Worm (Caenorhabditis elegans) whole organism, L3 larva: ENCODE data around the gene ttm-2.

ENCODE experiments used
- R02D3.7 ChIP-seq: fragments of 150-350 bp; optimal IDR thresholded peaks from 2 replicates; lab custom pipeline; 2014; ENCODE audit warnings: missing biosample characterization, missing genetic modification characterization
- ZK546.5 ChIP-seq: sonication (generic microtip); optimal IDR thresholded peaks from 2 replicates; lab custom pipeline; 2017; ENCODE audit warnings: missing biosample characterization, missing genetic modification characterization
- aly-2 ChIP-seq: fragments of 150-350 bp; optimal IDR thresholded peaks from 2 replicates; lab custom pipeline; 2014; ENCODE audit warnings: missing biosample characterization, missing genetic modification characterization
- ama-1 ChIP-seq: fragments of 150-350 bp; optimal IDR thresholded peaks from 2 replicates; lab custom pipeline; 2018
- ceh-16 ChIP-seq: sonication (generic microtip); optimal IDR thresholded peaks from 2 replicates; lab custom pipeline; 2017; ENCODE audit warnings: missing biosample characterization, missing genetic modification characterization
- ceh-28 ChIP-seq: fragments of 150-350 bp; optimal IDR thresholded peaks from 2 replicates; lab custom pipeline; 2014; ENCODE audit warnings: missing biosample characterization, missing genetic modification reagents, missing genetic modification characterization
- ceh-82 ChIP-seq: fragments of 150-350 bp; optimal IDR thresholded peaks from 2 replicates; lab custom pipeline; 2014; ENCODE audit warnings: missing biosample characterization, missing genetic modification characterization
- ceh-9 ChIP-seq: sonication (generic microtip); optimal IDR thresholded peaks from 2 replicates; lab custom pipeline; 2018; ENCODE audit warnings: missing biosample characterization, missing genetic modification characterization
- daf-12 ChIP-seq: fragments of 150-350 bp; optimal IDR thresholded peaks from 2 replicates; lab custom pipeline; 2014; ENCODE audit warnings: missing biosample characterization, missing genetic modification reagents, missing genetic modification characterization
- egl-5 ChIP-seq: fragments of 150-350 bp; optimal IDR thresholded peaks from 2 replicates; lab custom pipeline; 2017; ENCODE audit warnings: missing biosample characterization, missing genetic modification reagents, missing genetic modification characterization, inconsistent platforms
- elt-1 ChIP-seq: fragments of 150-350 bp; optimal IDR thresholded peaks from 2 replicates; lab custom pipeline; 2014; ENCODE audit warnings: missing biosample characterization, missing genetic modification characterization
- elt-2 ChIP-seq: sonication (generic microtip); optimal IDR thresholded peaks from 2 replicates; lab custom pipeline; 2016; ENCODE audit warnings: missing genetic modification reagents, mild to moderate bottlenecking, missing genetic modification characterization, missing compliant biosample characterization
- elt-3 ChIP-seq, 3 experiments: fragments of 150-350 bp in 1 of 3; sonication (generic microtip) in 2 of 3; optimal IDR thresholded peaks; 2 replicates in 2 of 3; 4 replicates in 1 of 3; lab custom pipeline; 2014 to 2017; ENCODE audit warnings: missing biosample characterization in 3 of 3, missing genetic modification characterization in 3 of 3
- eor-1 ChIP-seq, 2 experiments: fragments of 150-350 bp; optimal IDR thresholded peaks; 2 replicates each; lab custom pipeline; 2014 to 2018; ENCODE audit warnings: missing biosample characterization in 2 of 2, missing genetic modification characterization in 2 of 2
- fkh-10 ChIP-seq: sonication (generic microtip); optimal IDR thresholded peaks from 2 replicates; lab custom pipeline; 2017; ENCODE audit warnings: missing biosample characterization, missing genetic modification reagents, missing genetic modification characterization
- fkh-2 ChIP-seq: fragments of 150-350 bp; optimal IDR thresholded peaks from 2 replicates; lab custom pipeline; 2014; ENCODE audit warnings: missing biosample characterization, missing genetic modification reagents, missing genetic modification characterization
- hmg-11 ChIP-seq: sonication (generic microtip); optimal IDR thresholded peaks from 2 replicates; lab custom pipeline; 2016; ENCODE audit warnings: missing genetic modification characterization, missing compliant biosample characterization
- jun-1 ChIP-seq: fragments of 150-350 bp; optimal IDR thresholded peaks from 2 replicates; lab custom pipeline; 2014; ENCODE audit warnings: missing biosample characterization, missing genetic modification reagents, missing genetic modification characterization
- lin-15B ChIP-seq: fragments of 150-350 bp; optimal IDR thresholded peaks from 2 replicates; lab custom pipeline; 2014; ENCODE audit warnings: missing biosample characterization, missing genetic modification characterization
- lsy-12 ChIP-seq: sonication (generic microtip); optimal IDR thresholded peaks from 2 replicates; lab custom pipeline; 2016; ENCODE audit warnings: mild to moderate bottlenecking, missing genetic modification characterization, missing compliant biosample characterization
- mdl-1 ChIP-seq: fragments of 150-350 bp; optimal IDR thresholded peaks from 2 replicates; lab custom pipeline; 2014; ENCODE audit warnings: missing biosample characterization, missing genetic modification characterization
- mml-1 ChIP-seq: fragments of 150-350 bp; sonication (generic microtip); optimal IDR thresholded peaks from 3 replicates; lab custom pipeline; 2014; ENCODE audit warnings: missing biosample characterization, missing genetic modification characterization
- nfya-1 ChIP-seq: sonication (generic microtip); optimal IDR thresholded peaks from 2 replicates; lab custom pipeline; 2017; ENCODE audit warnings: missing genetic modification characterization, mild to moderate bottlenecking, missing compliant biosample characterization, antibody characterized with exemption, moderate library complexity; ENCODE audit not compliant: insufficient read depth
- nhr-11 ChIP-seq: fragments of 150-350 bp; optimal IDR thresholded peaks from 2 replicates; lab custom pipeline; 2014; ENCODE audit warnings: missing biosample characterization, missing genetic modification characterization
- nhr-12 ChIP-seq: fragments of 150-350 bp; optimal IDR thresholded peaks from 2 replicates; lab custom pipeline; 2014; ENCODE audit warnings: missing biosample characterization, missing genetic modification characterization
- nhr-23 ChIP-seq: fragments of 150-350 bp; optimal IDR thresholded peaks from 2 replicates; lab custom pipeline; 2014; ENCODE audit warnings: missing biosample characterization, missing genetic modification reagents, missing genetic modification characterization
- nhr-237 ChIP-seq: fragments of 150-350 bp; optimal IDR thresholded peaks from 2 replicates; lab custom pipeline; 2014; ENCODE audit warnings: missing biosample characterization, missing genetic modification characterization
- nhr-25 ChIP-seq: sonication (generic microtip); optimal IDR thresholded peaks from 2 replicates; lab custom pipeline; 2017; ENCODE audit warnings: missing biosample characterization, missing genetic modification characterization
- nhr-28 ChIP-seq: fragments of 150-350 bp; optimal IDR thresholded peaks from 2 replicates; lab custom pipeline; 2014; ENCODE audit warnings: missing biosample characterization, missing genetic modification characterization
- nhr-43 ChIP-seq: sonication (generic microtip); optimal IDR thresholded peaks from 2 replicates; lab custom pipeline; 2016; ENCODE audit warnings: mild to moderate bottlenecking, missing genetic modification characterization, missing compliant biosample characterization; ENCODE audit not compliant: poor library complexity, severe bottlenecking
- nhr-67 ChIP-seq: fragments of 150-350 bp; optimal IDR thresholded peaks from 2 replicates; lab custom pipeline; 2014; ENCODE audit warnings: missing biosample characterization, missing genetic modification characterization
- nhr-76 ChIP-seq: fragments of 150-350 bp; sonication (generic microtip); optimal IDR thresholded peaks from 5 replicates; lab custom pipeline; 2014; ENCODE audit warnings: missing biosample characterization, missing genetic modification characterization
- nhr-77 ChIP-seq: fragments of 150-350 bp; optimal IDR thresholded peaks from 2 replicates; lab custom pipeline; 2014; ENCODE audit warnings: missing biosample characterization, missing genetic modification characterization
- pha-4 ChIP-seq: fragments of 150-350 bp; optimal IDR thresholded peaks from 2 replicates; lab custom pipeline; 2014; ENCODE audit warnings: missing biosample characterization, missing genetic modification reagents, missing genetic modification characterization
- pqm-1 ChIP-seq: fragments of 150-350 bp; optimal IDR thresholded peaks from 2 replicates; lab custom pipeline; 2017; ENCODE audit warnings: missing biosample characterization, missing genetic modification characterization, inconsistent platforms
- sea-2 ChIP-seq: fragments of 150-350 bp; sonication (generic microtip); optimal IDR thresholded peaks from 4 replicates; lab custom pipeline; 2014; ENCODE audit warnings: missing biosample characterization, missing genetic modification reagents, missing genetic modification characterization
- skn-1 ChIP-seq: fragments of 150-350 bp; optimal IDR thresholded peaks from 2 replicates; lab custom pipeline; 2014; ENCODE audit warnings: missing biosample characterization, missing genetic modification characterization
- tbx-2 ChIP-seq: sonication (generic microtip); optimal IDR thresholded peaks from 2 replicates; lab custom pipeline; 2016; ENCODE audit warnings: mild to moderate bottlenecking, missing genetic modification characterization, missing compliant biosample characterization
- unc-39 ChIP-seq: sonication (generic microtip); optimal IDR thresholded peaks from 4 replicates; lab custom pipeline; 2017; ENCODE audit warnings: missing biosample characterization, missing genetic modification characterization
- zag-1 ChIP-seq: fragments of 150-350 bp; optimal IDR thresholded peaks from 2 replicates; lab custom pipeline; 2014; ENCODE audit warnings: missing biosample characterization, missing genetic modification characterization
- ztf-11 ChIP-seq: fragments of 150-350 bp; optimal IDR thresholded peaks from 2 replicates; lab custom pipeline; 2014; ENCODE audit warnings: missing biosample characterization, missing genetic modification characterization
- ztf-4 ChIP-seq: fragments of 150-350 bp; optimal IDR thresholded peaks from 2 replicates; lab custom pipeline; 2014; ENCODE audit warnings: missing biosample characterization, missing genetic modification characterization

The ttm-2 gene

ce11 chrII:4791272-4791671, 25.1 kb upstream of the ttm-2 start, which contains the start of gene F26G1.1:
F26G1.1 (plus strand) TSS chrII:4791618.
- no peak for TF ChIP-seq tbx-2 (tag; lab: Kevin White, UChicago)
- no peak for TF ChIP-seq nhr-67
- no peak for TF ChIP-seq mml-1 (tag; lab: Kevin White, UChicago)
- peak; percentile 36 for TF ChIP-seq lin-15B (tag; lab: Kevin White, UChicago)
- TF ChIP-seq aly-2 (tag; lab: Kevin White, UChicago) = no peak
- no peak for TF ChIP-seq pqm-1 (tag; lab: Kevin White, UChicago)
- no peak for TF ChIP-seq egl-5 (tag; lab: Kevin White, UChicago)
- peak; percentile 51 for TF ChIP-seq pha-4 (tag; lab: Kevin White, UChicago)
- TF ChIP-seq elt-3 (tag; optimal IDR thresholded peaks at IDR 0.05; lab: Kevin White, UChicago) = no peak
- no peak for TF ChIP-seq ZK546.5 (tag; lab: Kevin White, UChicago)
- no peak for TF ChIP-seq sea-2
- TF ChIP-seq nfya-1 (tag; lab: Kevin White, UChicago) = peak; percentile 61
- TF ChIP-seq nhr-28 (tag; lab: Kevin White, UChicago) = no peak
- no peak for TF ChIP-seq nhr-11
- TF ChIP-seq unc-39 (tag; lab: Kevin White, UChicago) = no peak
- TF ChIP-seq nhr-23 (tag; lab: Kevin White, UChicago) = peak; percentile 45
- TF ChIP-seq ztf-11 = no peak
- TF ChIP-seq ceh-9 (tag; lab: Kevin White, UChicago) = no peak
- TF ChIP-seq nhr-77 (tag; lab: Kevin White, UChicago) = no peak
- no peak for TF ChIP-seq fkh-2 (tag; lab: Kevin White, UChicago)
- no peak for TF ChIP-seq zag-1
- no peak for TF ChIP-seq mdl-1 (tag; lab: Kevin White, UChicago)
- peak; percentile 17 for TF ChIP-seq hmg-11
- TF ChIP-seq R02D3.7 (tag; lab: Kevin White, UChicago) = no peak
- no peak for TF ChIP-seq skn-1 (tag; lab: Kevin White, UChicago)
- TF ChIP-seq fkh-10 (GFP tag; lab: Kevin White, UChicago) = no peak
- peak; percentile 45 for TF ChIP-seq elt-2 (tag; lab: Kevin White, UChicago)
- no peak for TF ChIP-seq nhr-25 (tag; lab: Kevin White, UChicago)
- no peak for TF ChIP-seq elt-1
- no peak for TF ChIP-seq ceh-28 (tag; lab: Kevin White, UChicago)
- TF ChIP-seq ztf-4 (tag; lab: Kevin White, UChicago) = no peak
- no peak for TF ChIP-seq nhr-12 (tag; lab: Kevin White, UChicago)
- no peak for TF ChIP-seq ceh-16
- no peak for TF ChIP-seq jun-1 (tag; lab: Kevin White, UChicago)
- TF ChIP-seq lsy-12 (tag; lab: Kevin White, UChicago) = peak; percentile 59
- no peak for TF ChIP-seq ama-1 (lab: Kevin White, UChicago)
- no peak for TF ChIP-seq nhr-76 (tag; lab: Kevin White, UChicago)
- no peak for TF ChIP-seq nhr-237 (tag; lab: Kevin White, UChicago)
- TF ChIP-seq nhr-43 = peak; percentile 87
- TF ChIP-seq daf-12 (tag; lab: Kevin White, UChicago) = no peak
- TF ChIP-seq, all 47 proteins: peak for 8

ce11 chrII:4790687-4791086, 24.5 kb upstream of the ttm-2 start:
- TF ChIP-seq ztf-11 (no peak), ceh-82 (tag; lab: Kevin White, UChicago) (no peak), ztf-4 (tag; lab: Kevin White, UChicago) (no peak), nhr-237 (tag; lab: Kevin White, UChicago) (no peak), lin-15B (tag; lab: Kevin White, UChicago) (no peak), mml-1 (tag; lab: Kevin White, UChicago) (no peak), ceh-9 (tag; lab: Kevin White, UChicago) (no peak), tbx-2 (tag; lab: Kevin White, UChicago) (no peak), pha-4 (tag; lab: Kevin White, UChicago) (no peak), elt-1 (no peak), nhr-28 (tag; lab: Kevin White, UChicago) (no peak), elt-2 (tag; lab: Kevin White, UChicago) (no peak), nhr-76 (tag; lab: Kevin White, UChicago) (no peak), sea-2 (no peak), R02D3.7 (tag; lab: Kevin White, UChicago) (no peak), ZK546.5 (tag; lab: Kevin White, UChicago) (no peak), eor-1 (tag; optimal IDR thresholded peaks at IDR 0.05; lab: Kevin White, UChicago) (no peak), nfya-1 (tag; lab: Kevin White, UChicago) (no peak), skn-1 (tag; lab: Kevin White, UChicago) (no peak), elt-3 (tag; optimal IDR thresholded peaks at IDR 0.05; lab: Kevin White, UChicago) (no peak)
